Worm (Caenorhabditis elegans) whole organism, midembryonic: ENCODE results near the gene cpx-2.

Experiments
- T22C8.4 ChIP-seq: fragments of 200-800 bp; sonication (Bioruptor generic); IDR thresholded peaks from 2 replicates; pipeline ENCODE4 v1.3.6; 2022; ENCODE audit warnings: missing genetic modification characterization, missing compliant biosample characterization
- cog-1 ChIP-seq: sonication (generic microtip); optimal IDR thresholded peaks from 2 replicates; lab custom pipeline; 2016; ENCODE audit warnings: missing genetic modification characterization, missing compliant biosample characterization
- flt-1 ChIP-seq: fragments of 200-800 bp; sonication (Bioruptor generic); IDR thresholded peaks from 2 replicates; pipeline ENCODE4 v1.3.6; 2022; ENCODE audit warnings: missing genetic modification characterization, missing compliant biosample characterization
- klf-2 ChIP-seq: fragments of 200-800 bp; sonication (Bioruptor generic); conservative IDR thresholded peaks from 2 replicates; pipeline ENCODE4 v1.3.6; 2022; ENCODE audit warnings: missing genetic modification reagents, missing genetic modification characterization, missing compliant biosample characterization
- med-1 ChIP-seq: sonication (generic microtip); optimal IDR thresholded peaks from 2 replicates; lab custom pipeline; 2017; ENCODE audit warnings: missing genetic modification characterization, mild to moderate bottlenecking, missing compliant biosample characterization, antibody characterized with exemption, missing genetic modification reagents; ENCODE audit not compliant: insufficient read depth
- ref-1 ChIP-seq: fragments of 200-800 bp; sonication (Bioruptor generic); conservative IDR thresholded peaks from 2 replicates; pipeline ENCODE4 v1.3.6; 2022; ENCODE audit warnings: missing genetic modification reagents, missing genetic modification characterization, missing compliant biosample characterization
- tab-1 ChIP-seq: fragments of 200-800 bp; sonication (Bioruptor generic); IDR thresholded peaks from 2 replicates; pipeline ENCODE4 v1.3.6; 2022; ENCODE audit warnings: missing genetic modification characterization, missing compliant biosample characterization
- ztf-23 ChIP-seq: fragments of 200-800 bp; sonication (Bioruptor generic); IDR thresholded peaks from 2 replicates; pipeline ENCODE4 v1.3.6; 2022; ENCODE audit warnings: missing genetic modification reagents, missing genetic modification characterization, missing compliant biosample characterization
- ztf-29 ChIP-seq: fragments of 200-800 bp; sonication (Bioruptor generic); IDR thresholded peaks from 2 replicates; pipeline ENCODE4 v1.3.6; 2022; ENCODE audit warnings: missing genetic modification reagents, missing genetic modification characterization, missing compliant biosample characterization

cpx-2 gene

ce11 chrX:13062934-13063585 lies 8.0 kb downstream of the cpx-2 start, which contains the start of gene K03A11.5:
K03A11.5 (plus strand) TSS chrX:13063535.
- TF ChIP-seq T22C8.4 (GFP tag; lab: Robert Waterston, UW) (no peak), ztf-29 (GFP tag; lab: Robert Waterston, UW) (no peak)

- TF ChIP-seq T22C8.4 (GFP tag; lab: Robert Waterston, UW) (no peak), klf-2 (GFP tag; lab: Robert Waterston, UW) (no peak), flt-1 (no peak), tab-1 (no peak), cog-1 (tag; lab: Kevin White, UChicago) (no peak)
Observed at ce11 chrX:13061366-13061765, 9.7 kb downstream of the cpx-2 start.

DNA sequence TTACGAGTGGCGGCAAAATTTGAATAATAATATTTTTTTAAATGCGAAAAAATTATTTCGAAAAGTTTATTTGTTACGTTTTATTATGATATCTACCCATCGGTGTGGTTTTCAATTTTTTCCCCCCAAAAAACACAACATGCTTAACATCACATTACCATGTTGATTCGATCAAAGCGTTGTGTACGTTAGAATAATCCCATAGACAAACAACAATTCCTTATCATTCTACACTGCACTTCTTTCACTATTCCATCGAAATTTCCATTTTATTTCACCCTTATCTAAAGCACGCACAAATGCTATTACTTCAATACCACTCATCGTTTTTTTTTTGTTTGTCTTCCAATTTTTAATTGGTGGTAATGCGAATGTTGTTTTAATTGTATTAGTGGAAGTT lies 11.0 kb downstream of the cpx-2 start:
- TF ChIP-seq cog-1 (tag; lab: Kevin White, UChicago) (no peak), flt-1 (no peak), ztf-23 (GFP tag; lab: Robert Waterston, UW) (no peak), tab-1 (no peak), klf-2 (GFP tag; lab: Robert Waterston, UW) (no peak), T22C8.4 (GFP tag; lab: Robert Waterston, UW) (no peak), ref-1 (GFP tag; lab: Robert Waterston, UW) (no peak), ztf-29 (GFP tag; lab: Robert Waterston, UW) (no peak), med-1 (no peak)

ce11 chrX:13055560-13055959 lies 15.5 kb downstream of the cpx-2 start, which contains the start of gene K03A11.6:
K03A11.6 (plus strand) TSS chrX:13055860.
- no peak for TF ChIP-seq tab-1
- no peak for TF ChIP-seq ref-1 (GFP tag; lab: Robert Waterston, UW)
- TF ChIP-seq ztf-29 (GFP tag; lab: Robert Waterston, UW), result no peak
- TF ChIP-seq cog-1 (tag; lab: Kevin White, UChicago), result no peak
- TF ChIP-seq ztf-23 (GFP tag; lab: Robert Waterston, UW), result no peak
- no peak for TF ChIP-seq T22C8.4 (GFP tag; lab: Robert Waterston, UW)
- TF ChIP-seq med-1, result no peak
- TF ChIP-seq flt-1, result no peak
- TF ChIP-seq klf-2 (GFP tag; lab: Robert Waterston, UW), result no peak

- no peak for TF ChIP-seq cog-1 (tag; lab: Kevin White, UChicago)
- no peak for TF ChIP-seq T22C8.4 (GFP tag; lab: Robert Waterston, UW)
Observed at ce11 chrX:13051405-13051804, 19.6 kb downstream of the cpx-2 start, which contains the start of gene K03A11.1. K03A11.1 (plus strand) TSS chrX:13051705.

DNA sequence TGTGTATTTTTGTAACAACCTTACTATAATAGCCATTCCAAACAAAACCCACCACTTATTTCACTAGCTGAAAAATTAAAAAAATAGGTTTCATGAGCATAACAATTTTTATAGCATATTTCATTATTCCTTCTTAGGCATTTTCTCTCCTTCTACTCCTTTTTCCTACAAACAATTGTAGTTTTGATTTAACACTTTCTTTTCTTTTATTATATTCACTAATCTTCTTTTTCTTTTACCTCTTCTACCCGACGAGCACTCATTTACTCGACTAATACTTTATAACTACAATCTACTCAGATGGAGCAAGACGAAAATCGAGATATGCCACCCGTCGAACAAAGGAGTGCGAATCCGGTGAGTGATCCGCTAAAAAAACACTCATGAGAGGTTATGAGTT lies 22.8 kb downstream of the cpx-2 start, which contains the start of gene C53C7.3:
Gene C53C7.3 (plus strand): TSS at position 301 of the 400 bp plus-strand sequence.
- no peak for TF ChIP-seq tab-1
- TF ChIP-seq T22C8.4 (GFP tag; lab: Robert Waterston, UW), result no peak
- TF ChIP-seq flt-1, result no peak
- TF ChIP-seq klf-2 (GFP tag; lab: Robert Waterston, UW), result no peak
- TF ChIP-seq cog-1 (tag; lab: Kevin White, UChicago), result no peak
- TF ChIP-seq med-1, result no peak
- TF ChIP-seq ref-1 (GFP tag; lab: Robert Waterston, UW), result no peak
- no peak for TF ChIP-seq ztf-23 (GFP tag; lab: Robert Waterston, UW)
- TF ChIP-seq ztf-29 (GFP tag; lab: Robert Waterston, UW), result no peak

DNA sequence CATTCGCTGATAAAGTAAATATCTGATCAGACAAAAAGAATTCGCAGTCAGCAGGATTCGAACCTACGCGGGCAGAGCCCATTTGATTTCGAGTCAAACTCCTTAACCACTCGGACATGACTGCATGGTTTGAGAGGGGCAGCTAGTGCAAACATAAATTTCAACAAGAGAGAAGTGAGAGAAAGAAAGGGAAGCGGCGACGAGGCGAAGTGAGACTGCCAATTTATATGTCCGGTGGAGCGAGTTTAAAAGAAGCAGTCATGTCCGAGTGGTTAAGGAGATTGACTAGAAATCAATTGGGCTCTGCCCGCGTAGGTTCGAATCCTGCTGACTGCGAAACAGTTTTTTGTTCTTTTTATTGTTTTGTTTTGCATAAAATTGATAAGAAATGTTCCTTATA lies 24.7 kb downstream of the cpx-2 start:
- TF ChIP-seq tab-1, result peak; percentile 95
- peak; percentile 91 for TF ChIP-seq ref-1 (GFP tag; lab: Robert Waterston, UW)
- TF ChIP-seq flt-1, result peak; percentile 96
- peak; percentile 96 for TF ChIP-seq ztf-23 (GFP tag; lab: Robert Waterston, UW)
- TF ChIP-seq ztf-29 (GFP tag; lab: Robert Waterston, UW), result peak; percentile 94
- peak; percentile 81 for TF ChIP-seq med-1
- peak; percentile 90 for TF ChIP-seq klf-2 (GFP tag; lab: Robert Waterston, UW)
- peak; percentile 95 for TF ChIP-seq T22C8.4 (GFP tag; lab: Robert Waterston, UW)
- peak; percentile 86 for TF ChIP-seq cog-1 (tag; lab: Kevin White, UChicago)

- TF ChIP-seq ref-1 (GFP tag; lab: Robert Waterston, UW), result no peak
- TF ChIP-seq cog-1 (tag; lab: Kevin White, UChicago), result no peak
Observed at ce11 chrX:13041830-13042229, 29.2 kb downstream of the cpx-2 start.

- TF ChIP-seq ref-1 (GFP tag; lab: Robert Waterston, UW) (no peak), T22C8.4 (GFP tag; lab: Robert Waterston, UW) (no peak), ztf-29 (GFP tag; lab: Robert Waterston, UW) (no peak), ztf-23 (GFP tag; lab: Robert Waterston, UW) (no peak), tab-1 (no peak), klf-2 (GFP tag; lab: Robert Waterston, UW) (no peak), cog-1 (tag; lab: Kevin White, UChicago) (no peak), med-1 (no peak), flt-1 (no peak)
Observed at ce11 chrX:13038791-13039190, 32.2 kb downstream of the cpx-2 start.

DNA sequence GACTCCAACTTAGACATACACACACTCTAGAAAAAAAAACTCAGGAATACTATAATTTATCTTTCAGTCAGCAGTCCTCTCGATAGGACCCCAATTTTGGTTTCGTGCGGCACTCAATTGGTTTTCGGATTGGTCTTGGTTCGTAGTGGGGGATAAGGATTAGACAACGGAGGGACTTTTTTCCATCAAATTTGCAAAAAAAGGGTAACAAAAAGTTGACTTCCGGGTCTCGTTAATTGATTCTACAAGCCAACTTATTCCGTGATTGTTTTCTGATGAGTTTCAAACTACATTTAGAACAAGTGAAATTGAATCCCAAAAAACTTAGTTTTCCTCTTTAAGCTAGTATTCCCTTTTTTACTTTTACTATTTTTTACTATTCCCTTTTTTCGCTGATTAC lies 36.7 kb downstream of the cpx-2 start:
- TF ChIP-seq T22C8.4 (GFP tag; lab: Robert Waterston, UW), result no peak
- TF ChIP-seq ref-1 (GFP tag; lab: Robert Waterston, UW), result no peak
- no peak for TF ChIP-seq med-1
- TF ChIP-seq ztf-23 (GFP tag; lab: Robert Waterston, UW), result no peak
- TF ChIP-seq ztf-29 (GFP tag; lab: Robert Waterston, UW), result no peak
- TF ChIP-seq klf-2 (GFP tag; lab: Robert Waterston, UW), result no peak
- TF ChIP-seq tab-1, result no peak
- no peak for TF ChIP-seq flt-1
- TF ChIP-seq cog-1 (tag; lab: Kevin White, UChicago), result no peak
